Worm (Caenorhabditis elegans) whole organism, L1 larva: ENCODE results near the gene F13H8.3.

Experiments
- C16A3.4 ChIP-seq: fragments of 150-350 bp; optimal IDR thresholded peaks from 2 replicates; lab custom pipeline; 2014; ENCODE audit warnings: missing biosample characterization, missing genetic modification characterization
- Y116A8C.19 ChIP-seq: sonication (generic microtip); optimal IDR thresholded peaks from 2 replicates; lab custom pipeline; 2016; ENCODE audit warnings: missing compliant biosample characterization, missing genetic modification characterization, borderline replicate concordance
- ceh-63 ChIP-seq: fragments of 200-800 bp; sonication (Bioruptor generic); optimal IDR thresholded peaks from 2 replicates; lab custom pipeline; 2018; ENCODE audit warnings: mild to moderate bottlenecking, missing genetic modification characterization, missing compliant biosample characterization
- ceh-8 ChIP-seq: fragments of 200-800 bp; sonication (Bioruptor generic); optimal IDR thresholded peaks from 2 replicates; lab custom pipeline; 2018; ENCODE audit warnings: mild to moderate bottlenecking, missing genetic modification characterization, moderate library complexity, missing compliant biosample characterization
- ceh-88 ChIP-seq: fragments of 200-800 bp; sonication (Bioruptor generic); IDR thresholded peaks from 2 replicates; pipeline ENCODE4 v1.3.6; 2022; ENCODE audit warnings: missing genetic modification characterization, missing compliant biosample characterization
- ceh-90 ChIP-seq: sonication (generic microtip); optimal IDR thresholded peaks from 2 replicates; lab custom pipeline; 2016; ENCODE audit warnings: missing genetic modification characterization, missing compliant biosample characterization
- dpl-1 ChIP-seq, 3 experiments: fragments of 150-350 bp in 2 of 3; sonication (generic microtip) in 1 of 3; optimal IDR thresholded peaks; 2 replicates each; lab custom pipeline; 2014 to 2017; ENCODE audit warnings: missing biosample characterization in 3 of 3, missing genetic modification characterization in 3 of 3, missing genetic modification reagents in 3 of 3
- egl-27 ChIP-seq, 2 experiments: fragments of 150-350 bp in 1 of 2; sonication (generic microtip); optimal IDR thresholded peaks; 3 replicates each; lab custom pipeline; 2017 to 2018; ENCODE audit warnings: missing biosample characterization in 2 of 2, missing genetic modification characterization in 2 of 2, missing genetic modification reagents in 2 of 2
- elt-2 ChIP-seq: sonication (generic microtip); optimal IDR thresholded peaks from 2 replicates; lab custom pipeline; 2016; ENCODE audit warnings: missing genetic modification characterization, mild to moderate bottlenecking, inconsistent platforms, missing compliant biosample characterization, missing genetic modification reagents
- fkh-10 ChIP-seq: sonication (generic microtip); optimal IDR thresholded peaks from 2 replicates; lab custom pipeline; 2017; ENCODE audit warnings: missing biosample characterization, missing genetic modification reagents, missing genetic modification characterization
- fkh-4 ChIP-seq: sonication (generic microtip); optimal IDR thresholded peaks from 2 replicates; lab custom pipeline; 2016; ENCODE audit warnings: missing compliant biosample characterization, missing genetic modification characterization, borderline replicate concordance
- fkh-8 ChIP-seq: sonication (generic microtip); optimal IDR thresholded peaks from 2 replicates; lab custom pipeline; 2016; ENCODE audit warnings: mild to moderate bottlenecking, missing genetic modification characterization, missing compliant biosample characterization
- grh-1 ChIP-seq: fragments of 200-800 bp; sonication (Bioruptor generic); IDR thresholded peaks from 2 replicates; pipeline ENCODE4 v1.3.6; 2022; ENCODE audit warnings: missing genetic modification reagents, missing genetic modification characterization, missing compliant biosample characterization
- hlh-4 ChIP-seq: sonication (generic microtip); optimal IDR thresholded peaks from 2 replicates; lab custom pipeline; 2016; ENCODE audit warnings: mild to moderate bottlenecking, missing genetic modification characterization, missing compliant biosample characterization
- hpl-2 ChIP-seq: fragments of 150-350 bp; optimal IDR thresholded peaks from 2 replicates; lab custom pipeline; 2014; ENCODE audit warnings: missing biosample characterization, missing genetic modification reagents, missing genetic modification characterization
- isw-1 ChIP-seq: fragments of 200-800 bp; sonication (Bioruptor generic); IDR thresholded peaks from 2 replicates; pipeline ENCODE4 v1.3.6; 2022; ENCODE audit warnings: missing genetic modification characterization, missing compliant biosample characterization
- lin-13 ChIP-seq: fragments of 150-350 bp; optimal IDR thresholded peaks from 2 replicates; lab custom pipeline; 2014; ENCODE audit warnings: missing biosample characterization, missing genetic modification reagents, missing genetic modification characterization
- lin-14 ChIP-seq: fragments of 200-800 bp; sonication (Bioruptor generic); optimal IDR thresholded peaks from 2 replicates; lab custom pipeline; 2018; ENCODE audit warnings: mild to moderate bottlenecking, missing genetic modification characterization, moderate library complexity, missing compliant biosample characterization
- lin-15B ChIP-seq: fragments of 150-350 bp; sonication (generic microtip); optimal IDR thresholded peaks from 3 replicates; lab custom pipeline; 2014; ENCODE audit warnings: missing biosample characterization, missing genetic modification characterization
- lir-3 ChIP-seq: sonication (generic microtip); optimal IDR thresholded peaks from 2 replicates; lab custom pipeline; 2016; ENCODE audit warnings: mild to moderate bottlenecking, missing genetic modification characterization, moderate library complexity, missing compliant biosample characterization; ENCODE audit not compliant: poor library complexity
- lsy-2 ChIP-seq, 2 experiments: fragments of 150-350 bp; optimal IDR thresholded peaks; 2 replicates each; lab custom pipeline; 2014; ENCODE audit warnings: missing biosample characterization in 2 of 2, missing genetic modification characterization in 2 of 2
- mdl-1 ChIP-seq, 2 experiments: fragments of 150-350 bp; optimal IDR thresholded peaks; 2 replicates each; lab custom pipeline; 2014 to 2017; ENCODE audit warnings: missing biosample characterization in 2 of 2, missing genetic modification characterization in 2 of 2, inconsistent platforms in 1 of 2
- mef-2 ChIP-seq: fragments of 150-350 bp; optimal IDR thresholded peaks from 2 replicates; lab custom pipeline; 2014; ENCODE audit warnings: missing biosample characterization, missing genetic modification characterization
- nhr-11 ChIP-seq: fragments of 150-350 bp; optimal IDR thresholded peaks from 2 replicates; lab custom pipeline; 2014; ENCODE audit warnings: missing biosample characterization, missing genetic modification characterization
- nhr-12 ChIP-seq: sonication (generic microtip); optimal IDR thresholded peaks from 2 replicates; lab custom pipeline; 2017; ENCODE audit warnings: missing biosample characterization, missing genetic modification characterization
- nhr-28 ChIP-seq: fragments of 150-350 bp; optimal IDR thresholded peaks from 2 replicates; lab custom pipeline; 2014; ENCODE audit warnings: missing biosample characterization, missing genetic modification characterization
- nhr-47 ChIP-seq: sonication (generic microtip); optimal IDR thresholded peaks from 2 replicates; lab custom pipeline; 2016; ENCODE audit warnings: mild to moderate bottlenecking, missing genetic modification characterization, moderate library complexity, missing compliant biosample characterization
- nhr-76 ChIP-seq: sonication (generic microtip); optimal IDR thresholded peaks from 2 replicates; lab custom pipeline; 2017; ENCODE audit warnings: missing biosample characterization, missing genetic modification characterization
- nhr-84 ChIP-seq: sonication (generic microtip); optimal IDR thresholded peaks from 2 replicates; lab custom pipeline; 2017; ENCODE audit warnings: missing biosample characterization, missing genetic modification characterization
- nhr-90 ChIP-seq: sonication (generic microtip); optimal IDR thresholded peaks from 2 replicates; lab custom pipeline; 2016; ENCODE audit warnings: mild to moderate bottlenecking, missing genetic modification characterization, missing compliant biosample characterization; ENCODE audit not compliant: poor library complexity
- pag-3 ChIP-seq: sonication (generic microtip); optimal IDR thresholded peaks from 2 replicates; lab custom pipeline; 2017; ENCODE audit warnings: missing genetic modification characterization, mild to moderate bottlenecking, missing compliant biosample characterization, antibody characterized with exemption, borderline replicate concordance; ENCODE audit not compliant: insufficient read depth
- pqm-1 ChIP-seq: sonication (generic microtip); optimal IDR thresholded peaks from 3 replicates; lab custom pipeline; 2017; ENCODE audit warnings: missing biosample characterization, missing genetic modification characterization
- rnt-1 ChIP-seq: sonication (generic microtip); optimal IDR thresholded peaks from 2 replicates; lab custom pipeline; 2016; ENCODE audit warnings: mild to moderate bottlenecking, missing genetic modification characterization, moderate library complexity, missing compliant biosample characterization
- skn-1 ChIP-seq: fragments of 150-350 bp; optimal IDR thresholded peaks from 2 replicates; lab custom pipeline; 2014; ENCODE audit warnings: missing biosample characterization, missing genetic modification characterization
- snpc-4 ChIP-seq: fragments of 150-350 bp; optimal IDR thresholded peaks from 2 replicates; lab custom pipeline; 2014; ENCODE audit warnings: missing biosample characterization, missing genetic modification characterization
- snu-23 ChIP-seq: sonication (generic microtip); optimal IDR thresholded peaks from 2 replicates; lab custom pipeline; 2016; ENCODE audit warnings: missing genetic modification characterization, missing compliant biosample characterization
- sup-37 ChIP-seq: fragments of 200-800 bp; sonication (Bioruptor generic); optimal IDR thresholded peaks from 2 replicates; lab custom pipeline; 2018; ENCODE audit warnings: mild to moderate bottlenecking, missing genetic modification characterization, missing compliant biosample characterization
- swsn-7 ChIP-seq: sonication (generic microtip); optimal IDR thresholded peaks from 2 replicates; lab custom pipeline; 2016; ENCODE audit warnings: missing genetic modification characterization, missing compliant biosample characterization
- tbx-2 ChIP-seq: sonication (generic microtip); optimal IDR thresholded peaks from 2 replicates; lab custom pipeline; 2016; ENCODE audit warnings: missing genetic modification characterization, missing compliant biosample characterization
- tlp-1 ChIP-seq: fragments of 150-350 bp; optimal IDR thresholded peaks from 2 replicates; lab custom pipeline; 2014; ENCODE audit warnings: missing biosample characterization, missing genetic modification characterization
- unc-130 ChIP-seq: fragments of 150-350 bp; optimal IDR thresholded peaks from 2 replicates; lab custom pipeline; 2017; ENCODE audit warnings: missing biosample characterization, missing genetic modification characterization, inconsistent platforms
- unc-30 ChIP-seq: sonication (generic microtip); optimal IDR thresholded peaks from 2 replicates; lab custom pipeline; 2017; ENCODE audit warnings: missing biosample characterization, missing genetic modification characterization
- vab-15 ChIP-seq: sonication (generic microtip); optimal IDR thresholded peaks from 2 replicates; lab custom pipeline; 2017; ENCODE audit warnings: missing genotype, mild to moderate bottlenecking, missing genetic modification characterization, missing compliant biosample characterization
- xbp-1 ChIP-seq: sonication (generic microtip); optimal IDR thresholded peaks from 2 replicates; lab custom pipeline; 2016; ENCODE audit warnings: missing genetic modification characterization, missing compliant biosample characterization
- zag-1 ChIP-seq: fragments of 150-350 bp; optimal IDR thresholded peaks from 2 replicates; lab custom pipeline; 2014; ENCODE audit warnings: missing biosample characterization, missing genetic modification characterization
- zip-4 ChIP-seq: fragments of 200-800 bp; sonication (Bioruptor generic); optimal IDR thresholded peaks from 2 replicates; lab custom pipeline; 2018; ENCODE audit warnings: mild to moderate bottlenecking, missing genetic modification characterization, moderate library complexity, missing compliant biosample characterization
- ztf-11 ChIP-seq, 2 experiments: sonication (generic microtip); optimal IDR thresholded peaks; 2 replicates each; lab custom pipeline; 2016 to 2017; ENCODE audit warnings: missing genetic modification characterization in 2 of 2, missing biosample characterization in 1 of 2, missing compliant biosample characterization in 1 of 2

Gene F13H8.3

DNA sequence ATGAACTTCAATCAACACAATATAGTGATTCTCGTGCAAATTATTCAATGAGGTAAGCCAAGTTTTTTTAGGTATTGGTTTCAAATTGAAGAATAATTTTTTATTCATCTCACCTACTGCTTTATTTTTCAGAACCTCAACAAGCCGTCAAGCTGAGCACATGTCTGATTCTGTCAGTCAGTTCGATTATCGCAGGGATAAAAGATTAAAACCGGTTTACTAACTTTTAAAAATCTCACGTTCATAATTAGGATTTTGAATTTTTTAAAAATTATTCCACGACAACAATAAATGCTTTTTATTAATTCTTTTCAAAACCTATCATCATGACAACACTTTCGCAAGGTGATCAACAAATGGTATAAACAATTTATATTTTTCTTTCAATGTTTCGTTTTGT, 1.6 kb upstream of the F13H8.3 start, which contains the start of gene F13H8.12:
Gene F13H8.12, plus strand, starts transcription at position 301 of the 400 bp plus-strand sequence.
- TF ChIP-seq fkh-4: no peak
- no peak for TF ChIP-seq nhr-12
- no peak for TF ChIP-seq lin-13 (GFP tag; lab: Kevin White, UChicago)
- TF ChIP-seq xbp-1 (tag; lab: Kevin White, UChicago): no peak
- no peak for TF ChIP-seq nhr-84 (tag; lab: Kevin White, UChicago)
- no peak for TF ChIP-seq lsy-2 (tag; optimal IDR thresholded peaks at IDR 0.05; lab: Kevin White, UChicago)
- no peak for TF ChIP-seq nhr-11 (tag; lab: Kevin White, UChicago)
- TF ChIP-seq swsn-7 (tag; lab: Kevin White, UChicago): no peak
- no peak for TF ChIP-seq hlh-4 (tag; lab: Kevin White, UChicago)
- TF ChIP-seq tbx-2 (tag; lab: Kevin White, UChicago): no peak
- TF ChIP-seq, all 84 proteins: peak for 0

DNA sequence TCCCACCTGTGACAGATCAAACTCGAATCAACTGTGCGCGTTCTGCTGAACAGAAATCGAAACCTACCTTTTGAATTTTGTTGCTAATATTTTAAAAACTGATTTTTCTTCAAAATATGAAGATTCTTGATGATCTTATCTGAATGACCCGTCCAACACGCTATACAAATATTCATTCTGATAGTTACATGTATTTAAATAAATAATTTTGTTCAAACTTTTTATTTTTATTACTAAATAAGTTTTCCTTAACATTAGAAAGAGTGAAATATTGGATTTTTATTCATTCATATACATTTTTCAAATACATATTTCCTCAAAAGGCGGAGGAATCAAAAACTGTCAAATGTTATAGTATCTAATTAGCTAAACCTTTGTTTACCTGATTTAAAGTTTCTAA, 4.2 kb downstream of the F13H8.3 start, which contains the start of gene F13H8.8:
Gene F13H8.8, minus strand, starts transcription at position 101 of the 400 bp plus-strand sequence.
- TF ChIP-seq fkh-10 (no peak), ceh-88 (no peak), ceh-90 (no peak), pqm-1 (tag; lab: Kevin White, UChicago) (no peak), lin-13 (GFP tag; lab: Kevin White, UChicago) (no peak), hpl-2 (GFP tag; lab: Kevin White, UChicago) (no peak), isw-1 (GFP tag; lab: Robert Waterston, UW) (no peak), mdl-1 (tag; optimal IDR thresholded peaks at IDR 0.05; lab: Kevin White, UChicago) (no peak), tlp-1 (tag; lab: Kevin White, UChicago) (no peak), pag-3 (tag; lab: Kevin White, UChicago) (no peak), vab-15 (no peak), skn-1 (tag; lab: Kevin White, UChicago) (no peak), rnt-1 (tag; lab: Kevin White, UChicago) (no peak), nhr-11 (tag; lab: Kevin White, UChicago) (no peak), ztf-11 (tag; optimal IDR thresholded peaks at IDR 0.05; lab: Kevin White, UChicago) (no peak), Y116A8C.19 (tag; lab: Kevin White, UChicago) (no peak), zag-1 (no peak), grh-1 (no peak)

DNA sequence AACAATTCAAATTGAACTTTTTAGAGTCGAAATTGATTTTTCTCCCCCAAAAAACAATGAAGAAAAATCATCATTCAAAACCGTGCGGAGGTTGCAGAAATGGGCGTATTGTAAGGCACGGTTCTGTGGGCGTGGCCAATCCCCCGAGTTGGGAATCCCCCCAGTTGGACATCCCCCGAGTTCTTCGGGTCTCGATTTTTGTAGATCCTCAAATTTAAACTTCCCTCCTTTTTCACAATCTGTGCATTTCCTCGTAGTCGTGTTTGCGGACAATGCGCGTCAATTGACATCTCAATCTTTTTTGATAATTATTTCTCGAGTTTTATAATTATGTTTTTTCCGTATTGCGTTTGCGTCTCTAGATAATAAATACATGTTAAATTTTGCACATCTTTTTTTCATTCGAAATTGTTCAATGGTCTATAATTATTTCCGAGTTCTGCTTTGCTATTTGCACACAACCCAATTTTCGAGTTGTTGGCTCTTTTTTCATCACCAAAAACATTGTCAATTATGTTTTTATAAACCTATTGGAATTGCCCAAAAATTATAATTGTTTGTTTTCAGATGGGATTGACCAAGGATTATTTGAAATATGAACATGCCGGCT, 6.1 kb downstream of the F13H8.3 start, which contains the start of gene F13H8.2:
Gene F13H8.2, plus strand, starts transcription at position 560 of the 610 bp plus-strand sequence.
- TF ChIP-seq nhr-76 (tag; lab: Kevin White, UChicago) (no peak), zip-4 (peak; percentile 54), unc-130 (peak; percentile 90), isw-1 (GFP tag; lab: Robert Waterston, UW) (peak; percentile 88), nhr-90 (tag; lab: Kevin White, UChicago) (peak; percentile 77), nhr-47 (tag; lab: Kevin White, UChicago) (peak; percentile 91), snu-23 (GFP tag; lab: Kevin White, UChicago) (peak; percentile 86), nhr-28 (tag; lab: Kevin White, UChicago) (no peak), lir-3 (tag; lab: Kevin White, UChicago) (peak; percentile 72), Y116A8C.19 (tag; lab: Kevin White, UChicago) (no peak), swsn-7 (tag; lab: Kevin White, UChicago) (peak; percentile 82), elt-2 (tag; lab: Kevin White, UChicago) (peak; percentile 37), unc-30 (tag; lab: Kevin White, UChicago) (no peak), lin-14 (GFP tag; lab: Kevin White, UChicago) (peak; percentile 75), lin-15B (tag; lab: Kevin White, UChicago) (peak; percentile 70), ceh-8 (GFP tag; lab: Kevin White, UChicago) (peak; percentile 83), snpc-4 (tag; lab: Kevin White, UChicago) (peak; percentile 44), ceh-63 (GFP tag; lab: Kevin White, UChicago) (no peak), egl-27 (tag; optimal IDR thresholded peaks at IDR 0.05; lab: Kevin White, UChicago) (no peak), fkh-8 (tag; lab: Kevin White, UChicago) (peak; percentile 68), C16A3.4 (tag; lab: Kevin White, UChicago) (peak; percentile 80), mef-2 (tag; lab: Kevin White, UChicago) (no peak), dpl-1 (GFP tag; optimal IDR thresholded peaks at IDR 0.05; lab: Kevin White, UChicago) (peak; percentile 96 to 98 (median 97)), sup-37 (no peak), hlh-4 (tag; lab: Kevin White, UChicago) (no peak), fkh-4 (no peak), pag-3 (tag; lab: Kevin White, UChicago) (no peak), vab-15 (peak; percentile 41)
